Worm (Caenorhabditis elegans) whole organism, young adult: Measurements from ENCODE around the gene sqv-2.

Experiments
- D2030.7 ChIP-seq: fragments of 200-800 bp; sonication (Bioruptor generic); IDR thresholded peaks from 2 replicates; pipeline ENCODE4 v1.3.6; 2022; ENCODE audit warnings: missing genetic modification reagents, missing genetic modification characterization, missing compliant biosample characterization
- F10E7.11 ChIP-seq: sonication (generic microtip); optimal IDR thresholded peaks from 2 replicates; lab custom pipeline; 2017; ENCODE audit warnings: mild to moderate bottlenecking, missing genetic modification characterization, moderate library complexity, missing compliant biosample characterization
- F22D6.2 ChIP-seq: sonication (generic microtip); optimal IDR thresholded peaks from 2 replicates; lab custom pipeline; 2016; ENCODE audit warnings: mild to moderate bottlenecking, missing genetic modification characterization, missing compliant biosample characterization
- F33H1.4 ChIP-seq: fragments of 200-800 bp; sonication (Bioruptor generic); IDR thresholded peaks from 2 replicates; pipeline ENCODE4 v1.3.6; 2022; ENCODE audit warnings: missing genetic modification reagents, missing genetic modification characterization, missing compliant biosample characterization
- F39B2.1 ChIP-seq: fragments of 200-800 bp; sonication (Bioruptor generic); IDR thresholded peaks from 2 replicates; pipeline ENCODE4 v1.3.6; 2022; ENCODE audit warnings: missing genetic modification reagents, missing genetic modification characterization, missing compliant biosample characterization
- F52B5.7 ChIP-seq: sonication (generic microtip); optimal IDR thresholded peaks from 2 replicates; lab custom pipeline; 2016; ENCODE audit warnings: mild to moderate bottlenecking, missing genetic modification characterization, missing compliant biosample characterization
- F57C9.4 ChIP-seq: sonication (generic microtip); optimal IDR thresholded peaks from 2 replicates; lab custom pipeline; 2017; ENCODE audit warnings: mild to moderate bottlenecking, missing genetic modification characterization, missing compliant biosample characterization
- K11D2.4 ChIP-seq: fragments of 200-800 bp; sonication (Bioruptor generic); IDR thresholded peaks from 2 replicates; pipeline ENCODE4 v1.3.6; 2022; ENCODE audit warnings: missing genetic modification reagents, missing genetic modification characterization, missing compliant biosample characterization
- Y53G8AR.9 ChIP-seq: fragments of 200-800 bp; sonication (Bioruptor generic); conservative IDR thresholded peaks from 2 replicates; pipeline ENCODE4 v1.3.6; 2022; ENCODE audit warnings: missing genetic modification reagents, missing genetic modification characterization, missing compliant biosample characterization
- Y79H2A.3 ChIP-seq: fragments of 200-800 bp; sonication (Bioruptor generic); conservative IDR thresholded peaks from 2 replicates; pipeline ENCODE4 v1.3.6; 2022; ENCODE audit warnings: missing genetic modification reagents, missing genetic modification characterization, missing compliant biosample characterization
- ama-1 ChIP-seq, 3 experiments: fragments of 150-350 bp in 1 of 3; sonication (generic microtip) in 2 of 3; optimal IDR thresholded peaks; 2 replicates each; lab custom pipeline; 2014 to 2018; ENCODE audit warnings: missing biosample characterization in 2 of 3, missing genetic modification characterization in 2 of 3, missing genetic modification reagents in 2 of 3
- atf-7 ChIP-seq: sonication (generic microtip); optimal IDR thresholded peaks from 2 replicates; lab custom pipeline; 2017; ENCODE audit warnings: mild to moderate bottlenecking, missing genetic modification characterization, missing compliant biosample characterization
- athp-1 ChIP-seq: sonication (generic microtip); optimal IDR thresholded peaks from 2 replicates; lab custom pipeline; 2017; ENCODE audit warnings: mild to moderate bottlenecking, missing genetic modification characterization, missing compliant biosample characterization
- attf-6 ChIP-seq: fragments of 200-800 bp; sonication (Bioruptor generic); IDR thresholded peaks from 2 replicates; pipeline ENCODE4 v1.3.6; 2022; ENCODE audit warnings: missing genetic modification reagents, missing genetic modification characterization, missing compliant biosample characterization
- bed-2 ChIP-seq: fragments of 200-800 bp; sonication (Bioruptor generic); IDR thresholded peaks from 2 replicates; pipeline ENCODE4 v1.3.6; 2022; ENCODE audit warnings: missing genetic modification reagents, missing genetic modification characterization, missing compliant biosample characterization
- ccch-3 ChIP-seq: fragments of 200-800 bp; sonication (Bioruptor generic); optimal IDR thresholded peaks from 2 replicates; lab custom pipeline; 2018; ENCODE audit warnings: mild to moderate bottlenecking, missing genetic modification characterization, missing compliant biosample characterization
- cebp-2 ChIP-seq: fragments of 200-800 bp; sonication (Bioruptor generic); IDR thresholded peaks from 2 replicates; pipeline ENCODE4 v1.3.6; 2022; ENCODE audit warnings: missing genetic modification characterization, missing compliant biosample characterization
- ceh-40 ChIP-seq: fragments of 200-800 bp; sonication (Bioruptor generic); IDR thresholded peaks from 2 replicates; pipeline ENCODE4 v1.3.6; 2022; ENCODE audit warnings: missing genetic modification characterization, missing compliant biosample characterization
- ceh-58 ChIP-seq: fragments of 200-800 bp; sonication (Bioruptor generic); IDR thresholded peaks from 2 replicates; pipeline ENCODE4 v1.3.6; 2022; ENCODE audit warnings: missing genetic modification characterization, missing compliant biosample characterization
- ceh-79 ChIP-seq: sonication (generic microtip); optimal IDR thresholded peaks from 2 replicates; lab custom pipeline; 2017; ENCODE audit warnings: mild to moderate bottlenecking, missing genetic modification characterization, missing compliant biosample characterization
- die-1 ChIP-seq: sonication (generic microtip); optimal IDR thresholded peaks from 2 replicates; lab custom pipeline; 2016; ENCODE audit warnings: missing genotype, mild to moderate bottlenecking, missing genetic modification characterization, missing compliant biosample characterization
- dpff-1 ChIP-seq: sonication (generic microtip); optimal IDR thresholded peaks from 2 replicates; lab custom pipeline; 2017; ENCODE audit warnings: mild to moderate bottlenecking, missing genetic modification characterization, missing compliant biosample characterization
- dpl-1 ChIP-seq: fragments of 150-350 bp; optimal IDR thresholded peaks from 2 replicates; lab custom pipeline; 2014; ENCODE audit warnings: missing biosample characterization, missing genetic modification reagents, missing genetic modification characterization
- egl-18 ChIP-seq: fragments of 200-800 bp; sonication (Bioruptor generic); IDR thresholded peaks from 2 replicates; pipeline ENCODE4 v1.3.6; 2022; ENCODE audit warnings: missing genetic modification reagents, missing genetic modification characterization, missing compliant biosample characterization
- egl-44 ChIP-seq: fragments of 200-800 bp; sonication (Bioruptor generic); IDR thresholded peaks from 2 replicates; pipeline ENCODE4 v1.3.6; 2022; ENCODE audit warnings: missing genetic modification reagents, missing genetic modification characterization, missing compliant biosample characterization
- egrh-3 ChIP-seq: fragments of 200-800 bp; sonication (Bioruptor generic); IDR thresholded peaks from 2 replicates; pipeline ENCODE4 v1.3.6; 2022; ENCODE audit warnings: missing genetic modification reagents, missing genetic modification characterization, missing compliant biosample characterization
- ekl-4 ChIP-seq: fragments of 200-800 bp; sonication (Bioruptor generic); IDR thresholded peaks from 2 replicates; pipeline ENCODE4 v1.3.6; 2022; ENCODE audit warnings: missing genetic modification reagents, missing genetic modification characterization, missing compliant biosample characterization
- hlh-12 ChIP-seq: sonication (generic microtip); optimal IDR thresholded peaks from 2 replicates; lab custom pipeline; 2016; ENCODE audit warnings: missing genetic modification characterization, missing compliant biosample characterization
- hlh-26 ChIP-seq: fragments of 200-800 bp; sonication (Bioruptor generic); conservative IDR thresholded peaks from 2 replicates; pipeline ENCODE4 v1.3.6; 2022; ENCODE audit warnings: missing genetic modification reagents, missing genetic modification characterization, missing compliant biosample characterization
- hmg-20 ChIP-seq: fragments of 200-800 bp; sonication (Bioruptor generic); IDR thresholded peaks from 2 replicates; pipeline ENCODE4 v1.3.6; 2022; ENCODE audit warnings: missing genetic modification reagents, missing genetic modification characterization, missing compliant biosample characterization
- hsf-1 ChIP-seq: fragments of 200-800 bp; sonication (Bioruptor generic); IDR thresholded peaks from 2 replicates; pipeline ENCODE4 v1.3.6; 2022; ENCODE audit warnings: missing genetic modification reagents, missing genetic modification characterization, missing compliant biosample characterization
- lin-40 ChIP-seq: sonication (generic microtip); optimal IDR thresholded peaks from 2 replicates; lab custom pipeline; 2016; ENCODE audit warnings: missing genetic modification characterization, mild to moderate bottlenecking, missing compliant biosample characterization, missing genotype, missing genetic modification reagents
- lir-1 ChIP-seq: fragments of 200-800 bp; sonication (Bioruptor generic); conservative IDR thresholded peaks from 2 replicates; pipeline ENCODE4 v1.3.6; 2022; ENCODE audit warnings: missing genetic modification reagents, missing genetic modification characterization, missing compliant biosample characterization
- madf-10 ChIP-seq: sonication (generic microtip); optimal IDR thresholded peaks from 2 replicates; lab custom pipeline; 2016; ENCODE audit warnings: mild to moderate bottlenecking, missing genetic modification characterization, missing compliant biosample characterization
- madf-8 ChIP-seq: fragments of 200-800 bp; sonication (Bioruptor generic); conservative IDR thresholded peaks from 2 replicates; pipeline ENCODE4 v1.3.6; 2022; ENCODE audit warnings: missing genetic modification reagents, missing genetic modification characterization, missing compliant biosample characterization
- mes-4 ChIP-seq: sonication (generic microtip); optimal IDR thresholded peaks from 2 replicates; lab custom pipeline; 2016; ENCODE audit warnings: missing genotype, missing genetic modification characterization, missing compliant biosample characterization
- nfyb-1 ChIP-seq: fragments of 200-800 bp; sonication (Bioruptor generic); IDR thresholded peaks from 2 replicates; pipeline ENCODE4 v1.3.6; 2022; ENCODE audit warnings: missing genetic modification reagents, missing genetic modification characterization, missing compliant biosample characterization
- rcor-1 ChIP-seq: fragments of 200-800 bp; sonication (Bioruptor generic); IDR thresholded peaks from 2 replicates; pipeline ENCODE4 v1.3.6; 2022; ENCODE audit warnings: missing genetic modification reagents, missing genetic modification characterization, missing compliant biosample characterization
- repo-1 ChIP-seq: sonication (generic microtip); optimal IDR thresholded peaks from 2 replicates; lab custom pipeline; 2017; ENCODE audit warnings: mild to moderate bottlenecking, missing genetic modification characterization, missing compliant biosample characterization
- rpc-1 ChIP-seq, 2 experiments: fragments of 150-350 bp in 1 of 2; sonication (generic microtip) in 1 of 2; optimal IDR thresholded peaks; 2 replicates each; lab custom pipeline; 2014 to 2018; ENCODE audit warnings: missing biosample characterization in 1 of 2, missing genetic modification characterization in 1 of 2, missing genetic modification reagents in 1 of 2, missing genotype in 1 of 2
- sdz-38 ChIP-seq: sonication (generic microtip); optimal IDR thresholded peaks from 2 replicates; lab custom pipeline; 2016; ENCODE audit warnings: missing genotype, missing genetic modification characterization, missing compliant biosample characterization
- tlf-1 ChIP-seq: fragments of 200-800 bp; sonication (Bioruptor generic); optimal IDR thresholded peaks from 2 replicates; lab custom pipeline; 2018; ENCODE audit warnings: mild to moderate bottlenecking, missing genetic modification characterization, missing compliant biosample characterization
- xnd-1 ChIP-seq: sonication (generic microtip); optimal IDR thresholded peaks from 2 replicates; lab custom pipeline; 2016; ENCODE audit warnings: missing genotype, missing genetic modification reagents, missing genetic modification characterization, missing compliant biosample characterization
- ztf-18 ChIP-seq: sonication (generic microtip); optimal IDR thresholded peaks from 2 replicates; lab custom pipeline; 2016; ENCODE audit warnings: missing genotype, mild to moderate bottlenecking, missing genetic modification characterization, missing compliant biosample characterization
- ztf-25 ChIP-seq: fragments of 200-800 bp; sonication (Bioruptor generic); IDR thresholded peaks from 2 replicates; pipeline ENCODE4 v1.3.6; 2022; ENCODE audit warnings: missing genetic modification reagents, missing genetic modification characterization, missing compliant biosample characterization
- ztf-28 ChIP-seq: fragments of 200-800 bp; sonication (Bioruptor generic); IDR thresholded peaks from 2 replicates; pipeline ENCODE4 v1.3.6; 2022; ENCODE audit warnings: missing genetic modification reagents, missing genetic modification characterization, missing compliant biosample characterization
- ztf-6 ChIP-seq: fragments of 200-800 bp; sonication (Bioruptor generic); IDR thresholded peaks from 2 replicates; pipeline ENCODE4 v1.3.6; 2022; ENCODE audit warnings: missing genetic modification reagents, missing genetic modification characterization, missing compliant biosample characterization

Gene sqv-2

DNA sequence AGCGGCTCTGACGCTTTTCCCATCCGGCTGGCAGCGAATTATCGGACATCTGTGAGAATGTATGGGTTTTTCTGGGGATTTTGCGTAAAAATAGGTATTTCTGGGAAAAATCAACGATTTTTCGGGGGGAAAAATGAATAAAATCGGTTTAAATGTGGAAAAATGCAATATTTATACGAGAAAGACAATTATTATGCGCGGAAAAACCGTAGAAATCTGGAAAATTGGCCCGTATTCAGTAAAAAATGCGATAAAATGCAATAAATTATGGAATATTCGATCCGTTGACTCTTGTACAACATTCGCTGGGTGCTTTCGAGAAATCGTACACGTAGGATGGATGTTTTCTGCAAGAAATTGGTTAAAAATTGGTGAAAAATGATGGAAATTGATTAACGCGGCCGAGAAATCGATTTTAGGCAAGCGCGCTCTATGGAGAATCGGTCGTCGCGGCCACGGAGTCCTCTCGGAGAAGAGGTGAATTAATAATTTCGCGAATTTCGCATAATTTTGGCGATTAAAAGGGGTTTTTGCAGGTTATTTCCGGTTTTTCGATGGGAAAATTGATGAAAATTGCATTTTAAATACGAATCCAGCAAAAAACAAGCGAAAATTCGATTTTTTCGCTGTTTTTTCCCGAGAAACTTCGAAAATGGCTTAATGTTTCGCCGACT is 5.1 kb downstream of the sqv-2 start, which contains the start of gene pinn-1 (continued):
- TF ChIP-seq F52B5.7 (tag; lab: Kevin White, UChicago) = peak; percentile 72
- TF ChIP-seq F39B2.1 = no peak
- peak; percentile 66 for TF ChIP-seq F22D6.2
- peak; percentile 37 for TF ChIP-seq xnd-1 (tag; lab: Kevin White, UChicago)
- peak; percentile 52; the same call in 1 of the 2 replicates for TF ChIP-seq egrh-3
- peak; percentile 68 for TF ChIP-seq atf-7 (tag; lab: Kevin White, UChicago)
- TF ChIP-seq tlf-1 (GFP tag; lab: Kevin White, UChicago) = peak; percentile 67
- no peak for TF ChIP-seq F10E7.11
- peak; percentile 50; the same call in 1 of the 2 replicates for TF ChIP-seq egl-18 (GFP tag; lab: Robert Waterston, UW)
- TF ChIP-seq egl-44 = peak; percentile 68; the same call in 1 of the 2 replicates
- peak; percentile 69 for TF ChIP-seq madf-10 (tag; lab: Kevin White, UChicago)
- no peak for TF ChIP-seq attf-6 (GFP tag; lab: Robert Waterston, UW)
- TF ChIP-seq ztf-25 = 0 out of 2 replicates have a peak, but pooled peaks have one; percentile 31
- TF ChIP-seq cebp-2 (GFP tag; lab: Robert Waterston, UW) = 0 out of 2 replicates have a peak, but pooled peaks have one; percentile 71
- no peak; the same call in 1 of the 2 replicates for TF ChIP-seq lir-1 (GFP tag; lab: Robert Waterston, UW)
- TF ChIP-seq ama-1 (optimal IDR thresholded peaks at IDR 0.05; lab: Kevin White, UChicago) = no peak
- no peak for TF ChIP-seq ama-1 (GFP tag; optimal IDR thresholded peaks at IDR 0.05; lab: Kevin White, UChicago)
- no peak for TF ChIP-seq dpff-1 (tag; lab: Kevin White, UChicago)
- TF ChIP-seq ztf-6 (GFP tag; lab: Robert Waterston, UW) = 0 out of 2 replicates have a peak, but pooled peaks have one; percentile 44
- peak; percentile 95 for TF ChIP-seq athp-1 (tag; lab: Kevin White, UChicago)
- peak; percentile 69 for TF ChIP-seq F33H1.4 (GFP tag; lab: Robert Waterston, UW)
- peak; percentile 90 for TF ChIP-seq D2030.7 (GFP tag; lab: Robert Waterston, UW)
- TF ChIP-seq hlh-26 (GFP tag; lab: Robert Waterston, UW) = no peak
- no peak for TF ChIP-seq rpc-1 (optimal IDR thresholded peaks at IDR 0.05; lab: Kevin White, UChicago)
- no peak for TF ChIP-seq rpc-1 (tag; optimal IDR thresholded peaks at IDR 0.05; lab: Kevin White, UChicago)
- TF ChIP-seq F57C9.4 = peak; percentile 61
- peak; percentile 93 for TF ChIP-seq ztf-28 (GFP tag; lab: Robert Waterston, UW)
- TF ChIP-seq ekl-4 (GFP tag; lab: Robert Waterston, UW) = peak; percentile 68
- TF ChIP-seq K11D2.4 = peak; percentile 89
- no peak for TF ChIP-seq hlh-12
- no peak for TF ChIP-seq ceh-40 (GFP tag; lab: Robert Waterston, UW)
- TF ChIP-seq ccch-3 = peak; percentile 93
- peak; percentile 65 for TF ChIP-seq madf-8 (GFP tag; lab: Robert Waterston, UW)
- peak; percentile 91 for TF ChIP-seq rcor-1
- peak; percentile 8 for TF ChIP-seq ztf-18 (tag; lab: Kevin White, UChicago)
- TF ChIP-seq bed-2 (GFP tag; lab: Robert Waterston, UW) = peak; percentile 97
- no peak for TF ChIP-seq mes-4
- TF ChIP-seq die-1 (tag; lab: Kevin White, UChicago) = no peak
- TF ChIP-seq lin-40 (tag; lab: Kevin White, UChicago) = peak; percentile 82
- TF ChIP-seq sdz-38 (tag; lab: Kevin White, UChicago) = no peak
- peak; percentile 92 for TF ChIP-seq nfyb-1 (GFP tag; lab: Robert Waterston, UW)
- no peak for TF ChIP-seq hmg-20 (GFP tag; lab: Robert Waterston, UW)
- peak; percentile 87 for TF ChIP-seq Y53G8AR.9 (GFP tag; lab: Robert Waterston, UW)
- TF ChIP-seq repo-1 (tag; lab: Kevin White, UChicago) = peak; percentile 56
- TF ChIP-seq ceh-79 (tag; lab: Kevin White, UChicago) = peak; percentile 59
- no peak for TF ChIP-seq ceh-58
- TF ChIP-seq Y79H2A.3 (GFP tag; lab: Robert Waterston, UW) = no peak
- peak; percentile 47 for TF ChIP-seq dpl-1 (GFP tag; lab: Kevin White, UChicago)
- peak; percentile 66; the same call in 1 of the 2 replicates for TF ChIP-seq hsf-1 (GFP tag; lab: Robert Waterston, UW)
